Worm (Caenorhabditis elegans) whole organism, young adult: ENCODE measurements around the gene F16F9.1.
A peak's percentile ranks its signal among the peaks of the same experiment; 100 is the strongest.

Experiments
- B0035.1 ChIP-seq: sonication (generic microtip); optimal IDR thresholded peaks from 2 replicates; lab custom pipeline; 2016; ENCODE audit warnings: missing genetic modification characterization, mild to moderate bottlenecking, missing compliant biosample characterization, missing genotype, missing genetic modification reagents
- B0261.1 ChIP-seq: sonication (generic microtip); optimal IDR thresholded peaks from 2 replicates; lab custom pipeline; 2016; ENCODE audit warnings: mild to moderate bottlenecking, missing genetic modification characterization, moderate library complexity, missing compliant biosample characterization
- C06A6.2 ChIP-seq: fragments of 200-800 bp; sonication (Bioruptor generic); conservative IDR thresholded peaks from 2 replicates; pipeline ENCODE4 v1.3.6; 2022; ENCODE audit warnings: missing genetic modification characterization, missing compliant biosample characterization
- C17E4.6 ChIP-seq: fragments of 200-800 bp; sonication (Bioruptor generic); IDR thresholded peaks from 2 replicates; pipeline ENCODE4 v1.3.6; 2022; ENCODE audit warnings: missing genetic modification reagents, missing genetic modification characterization, missing compliant biosample characterization
- F10E7.11 ChIP-seq: sonication (generic microtip); optimal IDR thresholded peaks from 2 replicates; lab custom pipeline; 2017; ENCODE audit warnings: mild to moderate bottlenecking, missing genetic modification characterization, moderate library complexity, missing compliant biosample characterization
- F39B2.1 ChIP-seq: fragments of 200-800 bp; sonication (Bioruptor generic); IDR thresholded peaks from 2 replicates; pipeline ENCODE4 v1.3.6; 2022; ENCODE audit warnings: missing genetic modification reagents, missing genetic modification characterization, missing compliant biosample characterization
- F55B11.4 ChIP-seq: sonication (generic microtip); optimal IDR thresholded peaks from 2 replicates; lab custom pipeline; 2016; ENCODE audit warnings: missing compliant biosample characterization, missing genetic modification characterization, borderline replicate concordance; ENCODE audit not compliant: insufficient read depth
- F57C9.4 ChIP-seq: sonication (generic microtip); optimal IDR thresholded peaks from 2 replicates; lab custom pipeline; 2017; ENCODE audit warnings: mild to moderate bottlenecking, missing genetic modification characterization, missing compliant biosample characterization
- Y53G8AR.9 ChIP-seq: fragments of 200-800 bp; sonication (Bioruptor generic); conservative IDR thresholded peaks from 2 replicates; pipeline ENCODE4 v1.3.6; 2022; ENCODE audit warnings: missing genetic modification reagents, missing genetic modification characterization, missing compliant biosample characterization
- Y79H2A.3 ChIP-seq: fragments of 200-800 bp; sonication (Bioruptor generic); conservative IDR thresholded peaks from 2 replicates; pipeline ENCODE4 v1.3.6; 2022; ENCODE audit warnings: missing genetic modification reagents, missing genetic modification characterization, missing compliant biosample characterization
- ZK185.1 ChIP-seq: sonication (generic microtip); optimal IDR thresholded peaks from 2 replicates; lab custom pipeline; 2016; ENCODE audit warnings: mild to moderate bottlenecking, missing genetic modification characterization, missing compliant biosample characterization; ENCODE audit not compliant: poor library complexity, severe bottlenecking
- ama-1 ChIP-seq, 3 experiments: fragments of 150-350 bp in 1 of 3; sonication (generic microtip) in 2 of 3; optimal IDR thresholded peaks; 2 replicates each; lab custom pipeline; 2014 to 2018; ENCODE audit warnings: missing biosample characterization in 2 of 3, missing genetic modification characterization in 2 of 3, missing genetic modification reagents in 2 of 3
- aptf-2 ChIP-seq: fragments of 200-800 bp; sonication (Bioruptor generic); conservative IDR thresholded peaks from 2 replicates; pipeline ENCODE4 v1.3.6; 2022; ENCODE audit warnings: missing genetic modification reagents, missing genetic modification characterization, missing compliant biosample characterization
- atf-7 ChIP-seq: sonication (generic microtip); optimal IDR thresholded peaks from 2 replicates; lab custom pipeline; 2017; ENCODE audit warnings: mild to moderate bottlenecking, missing genetic modification characterization, missing compliant biosample characterization
- athp-1 ChIP-seq: sonication (generic microtip); optimal IDR thresholded peaks from 2 replicates; lab custom pipeline; 2017; ENCODE audit warnings: mild to moderate bottlenecking, missing genetic modification characterization, missing compliant biosample characterization
- attf-3 ChIP-seq: fragments of 200-800 bp; sonication (Bioruptor generic); conservative IDR thresholded peaks from 2 replicates; pipeline ENCODE4 v1.3.6; 2022; ENCODE audit warnings: missing genetic modification reagents, missing genetic modification characterization, missing compliant biosample characterization
- bed-2 ChIP-seq: fragments of 200-800 bp; sonication (Bioruptor generic); IDR thresholded peaks from 2 replicates; pipeline ENCODE4 v1.3.6; 2022; ENCODE audit warnings: missing genetic modification reagents, missing genetic modification characterization, missing compliant biosample characterization
- ccch-3 ChIP-seq: fragments of 200-800 bp; sonication (Bioruptor generic); optimal IDR thresholded peaks from 2 replicates; lab custom pipeline; 2018; ENCODE audit warnings: mild to moderate bottlenecking, missing genetic modification characterization, missing compliant biosample characterization
- cebp-2 ChIP-seq: fragments of 200-800 bp; sonication (Bioruptor generic); IDR thresholded peaks from 2 replicates; pipeline ENCODE4 v1.3.6; 2022; ENCODE audit warnings: missing genetic modification characterization, missing compliant biosample characterization
- ceh-100 ChIP-seq: fragments of 200-800 bp; sonication (Bioruptor generic); IDR thresholded peaks from 2 replicates; pipeline ENCODE4 v1.3.6; 2022; ENCODE audit warnings: missing genetic modification reagents, missing genetic modification characterization, missing compliant biosample characterization
- ceh-58 ChIP-seq: fragments of 200-800 bp; sonication (Bioruptor generic); IDR thresholded peaks from 2 replicates; pipeline ENCODE4 v1.3.6; 2022; ENCODE audit warnings: missing genetic modification characterization, missing compliant biosample characterization
- ceh-79 ChIP-seq: sonication (generic microtip); optimal IDR thresholded peaks from 2 replicates; lab custom pipeline; 2017; ENCODE audit warnings: mild to moderate bottlenecking, missing genetic modification characterization, missing compliant biosample characterization
- die-1 ChIP-seq: sonication (generic microtip); optimal IDR thresholded peaks from 2 replicates; lab custom pipeline; 2016; ENCODE audit warnings: missing genotype, mild to moderate bottlenecking, missing genetic modification characterization, missing compliant biosample characterization
- dpff-1 ChIP-seq: sonication (generic microtip); optimal IDR thresholded peaks from 2 replicates; lab custom pipeline; 2017; ENCODE audit warnings: mild to moderate bottlenecking, missing genetic modification characterization, missing compliant biosample characterization
- egl-18 ChIP-seq: fragments of 200-800 bp; sonication (Bioruptor generic); IDR thresholded peaks from 2 replicates; pipeline ENCODE4 v1.3.6; 2022; ENCODE audit warnings: missing genetic modification reagents, missing genetic modification characterization, missing compliant biosample characterization
- fkh-3 ChIP-seq: sonication (generic microtip); optimal IDR thresholded peaks from 2 replicates; lab custom pipeline; 2016; ENCODE audit warnings: mild to moderate bottlenecking, missing genetic modification characterization, missing compliant biosample characterization
- him-1 ChIP-seq: sonication (generic microtip); optimal IDR thresholded peaks from 2 replicates; lab custom pipeline; 2016; ENCODE audit warnings: missing genotype, missing genetic modification reagents, missing genetic modification characterization, missing compliant biosample characterization
- hlh-26 ChIP-seq: fragments of 200-800 bp; sonication (Bioruptor generic); conservative IDR thresholded peaks from 2 replicates; pipeline ENCODE4 v1.3.6; 2022; ENCODE audit warnings: missing genetic modification reagents, missing genetic modification characterization, missing compliant biosample characterization
- hmg-20 ChIP-seq: fragments of 200-800 bp; sonication (Bioruptor generic); IDR thresholded peaks from 2 replicates; pipeline ENCODE4 v1.3.6; 2022; ENCODE audit warnings: missing genetic modification reagents, missing genetic modification characterization, missing compliant biosample characterization
- lag-1 ChIP-seq: fragments of 200-800 bp; sonication (Bioruptor generic); IDR thresholded peaks from 2 replicates; pipeline ENCODE4 v1.3.6; 2022; ENCODE audit warnings: missing genetic modification reagents, missing genetic modification characterization, missing compliant biosample characterization
- lin-40 ChIP-seq: sonication (generic microtip); optimal IDR thresholded peaks from 2 replicates; lab custom pipeline; 2016; ENCODE audit warnings: missing genetic modification characterization, mild to moderate bottlenecking, missing compliant biosample characterization, missing genotype, missing genetic modification reagents
- lin-54 ChIP-seq: fragments of 200-800 bp; sonication (Bioruptor generic); optimal IDR thresholded peaks from 2 replicates; lab custom pipeline; 2018; ENCODE audit warnings: mild to moderate bottlenecking, missing genetic modification characterization, missing compliant biosample characterization
- lsy-27 ChIP-seq: sonication (generic microtip); optimal IDR thresholded peaks from 2 replicates; lab custom pipeline; 2017; ENCODE audit warnings: missing genetic modification characterization, mild to moderate bottlenecking, missing compliant biosample characterization, antibody characterized with exemption, missing genotype, borderline replicate concordance; ENCODE audit not compliant: insufficient read depth
- madf-6 ChIP-seq: fragments of 200-800 bp; sonication (Bioruptor generic); IDR thresholded peaks from 2 replicates; pipeline ENCODE4 v1.3.6; 2022; ENCODE audit warnings: missing genetic modification reagents, missing genetic modification characterization, missing compliant biosample characterization
- madf-8 ChIP-seq: fragments of 200-800 bp; sonication (Bioruptor generic); conservative IDR thresholded peaks from 2 replicates; pipeline ENCODE4 v1.3.6; 2022; ENCODE audit warnings: missing genetic modification reagents, missing genetic modification characterization, missing compliant biosample characterization
- mcd-1 ChIP-seq: fragments of 200-800 bp; sonication (Bioruptor generic); IDR thresholded peaks from 2 replicates; pipeline ENCODE4 v1.3.6; 2022; ENCODE audit warnings: missing genetic modification reagents, missing genetic modification characterization, missing compliant biosample characterization
- nhr-179 ChIP-seq: sonication (generic microtip); optimal IDR thresholded peaks from 2 replicates; lab custom pipeline; 2016; ENCODE audit warnings: mild to moderate bottlenecking, missing genetic modification characterization, missing compliant biosample characterization
- nhr-27 ChIP-seq: fragments of 200-800 bp; sonication (Bioruptor generic); optimal IDR thresholded peaks from 2 replicates; lab custom pipeline; 2018; ENCODE audit warnings: mild to moderate bottlenecking, missing genetic modification characterization, moderate library complexity, missing compliant biosample characterization
- pbrm-1 ChIP-seq: fragments of 200-800 bp; sonication (Bioruptor generic); IDR thresholded peaks from 2 replicates; pipeline ENCODE4 v1.3.6; 2022; ENCODE audit warnings: missing genetic modification reagents, missing genetic modification characterization, missing compliant biosample characterization
- sea-2 ChIP-seq: fragments of 200-800 bp; sonication (Bioruptor generic); IDR thresholded peaks from 2 replicates; pipeline ENCODE4 v1.3.6; 2022; ENCODE audit warnings: missing genetic modification characterization, missing compliant biosample characterization
- snpc-1.3 ChIP-seq: sonication (generic microtip); optimal IDR thresholded peaks from 2 replicates; lab custom pipeline; 2017; ENCODE audit warnings: missing genetic modification characterization, mild to moderate bottlenecking, missing compliant biosample characterization, antibody characterized with exemption, moderate library complexity, missing genotype, missing genetic modification reagents; ENCODE audit not compliant: insufficient read depth
- somi-1 ChIP-seq: fragments of 200-800 bp; sonication (Bioruptor generic); optimal IDR thresholded peaks from 2 replicates; lab custom pipeline; 2018; ENCODE audit warnings: mild to moderate bottlenecking, missing genetic modification characterization, missing compliant biosample characterization
- tbx-9 ChIP-seq: sonication (generic microtip); optimal IDR thresholded peaks from 2 replicates; lab custom pipeline; 2016; ENCODE audit warnings: borderline replicate concordance, missing genetic modification characterization, inconsistent platforms, missing compliant biosample characterization
- tlf-1 ChIP-seq: fragments of 200-800 bp; sonication (Bioruptor generic); optimal IDR thresholded peaks from 2 replicates; lab custom pipeline; 2018; ENCODE audit warnings: mild to moderate bottlenecking, missing genetic modification characterization, missing compliant biosample characterization
- unc-130 ChIP-seq: sonication (generic microtip); optimal IDR thresholded peaks from 2 replicates; lab custom pipeline; 2016; ENCODE audit warnings: missing genetic modification reagents, missing genetic modification characterization, missing compliant biosample characterization
- xnd-1 ChIP-seq: sonication (generic microtip); optimal IDR thresholded peaks from 2 replicates; lab custom pipeline; 2016; ENCODE audit warnings: missing genotype, missing genetic modification reagents, missing genetic modification characterization, missing compliant biosample characterization
- ztf-18 ChIP-seq: sonication (generic microtip); optimal IDR thresholded peaks from 2 replicates; lab custom pipeline; 2016; ENCODE audit warnings: missing genotype, mild to moderate bottlenecking, missing genetic modification characterization, missing compliant biosample characterization
- ztf-22 ChIP-seq: fragments of 200-800 bp; sonication (Bioruptor generic); optimal IDR thresholded peaks from 2 replicates; lab custom pipeline; 2018; ENCODE audit warnings: mild to moderate bottlenecking, missing genetic modification characterization, moderate library complexity, missing compliant biosample characterization
- ztf-6 ChIP-seq: fragments of 200-800 bp; sonication (Bioruptor generic); IDR thresholded peaks from 2 replicates; pipeline ENCODE4 v1.3.6; 2022; ENCODE audit warnings: missing genetic modification reagents, missing genetic modification characterization, missing compliant biosample characterization

F16F9.1 gene

ce11 chrX:8473468-8473867 lies 27.3 kb downstream of the F16F9.1 start (continued):
- TF ChIP-seq lsy-27 (tag; lab: Kevin White, UChicago): no peak
- TF ChIP-seq F39B2.1: no peak
- no peak for TF ChIP-seq tbx-9 (tag; lab: Kevin White, UChicago)
- TF ChIP-seq ama-1 (optimal IDR thresholded peaks at IDR 0.05; lab: Kevin White, UChicago): no peak
- TF ChIP-seq ama-1 (GFP tag; optimal IDR thresholded peaks at IDR 0.05; lab: Kevin White, UChicago): no peak
- no peak for TF ChIP-seq die-1 (tag; lab: Kevin White, UChicago)
- no peak for TF ChIP-seq sea-2
- no peak for TF ChIP-seq attf-3
- TF ChIP-seq ceh-79 (tag; lab: Kevin White, UChicago): no peak
- TF ChIP-seq him-1 (tag; lab: Kevin White, UChicago): no peak
- no peak for TF ChIP-seq ztf-18 (tag; lab: Kevin White, UChicago)
- peak; percentile 5 for TF ChIP-seq lin-40 (tag; lab: Kevin White, UChicago)
- TF ChIP-seq snpc-1.3: no peak
- no peak for TF ChIP-seq somi-1 (GFP tag; lab: Kevin White, UChicago)
- no peak for TF ChIP-seq dpff-1
- no peak for TF ChIP-seq ztf-22 (GFP tag; lab: Kevin White, UChicago)
- no peak for TF ChIP-seq pbrm-1 (GFP tag; lab: Robert Waterston, UW)

DNA sequence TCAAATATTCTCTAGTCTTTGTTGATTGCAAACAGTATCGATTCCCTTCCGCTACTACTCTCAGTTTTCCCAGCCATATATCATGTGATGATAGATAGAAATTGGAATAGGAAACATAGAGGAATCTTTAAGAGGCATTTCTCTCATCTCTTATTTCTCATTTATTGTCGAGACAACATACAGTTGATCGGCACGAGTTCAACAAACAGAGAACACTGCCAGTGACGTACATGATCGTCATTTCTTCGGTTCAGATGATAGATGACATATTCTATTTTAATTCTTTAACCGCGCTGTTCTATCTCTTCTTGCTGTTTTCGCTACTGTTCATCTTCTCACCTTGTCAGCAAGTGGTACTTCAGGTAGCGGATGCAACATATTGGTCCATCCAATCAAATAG lies 28.9 kb downstream of the F16F9.1 start:
- TF ChIP-seq F57C9.4 (tag; lab: Kevin White, UChicago) (no peak), aptf-2 (GFP tag; lab: Robert Waterston, UW) (no peak), fkh-3 (tag; lab: Kevin White, UChicago) (no peak), bed-2 (GFP tag; lab: Robert Waterston, UW) (no peak), ZK185.1 (tag; lab: Kevin White, UChicago) (peak; percentile 36), C06A6.2 (GFP tag; lab: Robert Waterston, UW) (peak; percentile 60; the same call in 1 of the 2 replicates), Y79H2A.3 (GFP tag; lab: Robert Waterston, UW) (no peak), atf-7 (tag; lab: Kevin White, UChicago) (peak; percentile 44), hlh-26 (GFP tag; lab: Robert Waterston, UW) (no peak), madf-8 (GFP tag; lab: Robert Waterston, UW) (no peak), hmg-20 (GFP tag; lab: Robert Waterston, UW) (no peak), ccch-3 (GFP tag; lab: Kevin White, UChicago) (no peak), ztf-6 (GFP tag; lab: Robert Waterston, UW) (no peak), egl-18 (GFP tag; lab: Robert Waterston, UW) (no peak), unc-130 (GFP tag; lab: Kevin White, UChicago) (no peak), lin-54 (GFP tag; lab: Kevin White, UChicago) (no peak), cebp-2 (GFP tag; lab: Robert Waterston, UW) (no peak), ceh-100 (GFP tag; lab: Robert Waterston, UW) (no peak), F55B11.4 (tag; lab: Kevin White, UChicago) (no peak), B0035.1 (tag; lab: Kevin White, UChicago) (no peak), athp-1 (tag; lab: Kevin White, UChicago) (no peak), lag-1 (GFP tag; lab: Robert Waterston, UW) (no peak), C17E4.6 (no peak), madf-6 (no peak), Y53G8AR.9 (GFP tag; lab: Robert Waterston, UW) (no peak), xnd-1 (tag; lab: Kevin White, UChicago) (no peak), B0261.1 (tag; lab: Kevin White, UChicago) (no peak), ceh-58 (no peak), nhr-179 (tag; lab: Kevin White, UChicago) (no peak), nhr-27 (tag; lab: Kevin White, UChicago) (no peak), mcd-1 (no peak), tlf-1 (GFP tag; lab: Kevin White, UChicago) (no peak), F10E7.11 (tag; lab: Kevin White, UChicago) (no peak)
